Worm (Caenorhabditis elegans): ENCODE measurements around the gene eif-1.A.

DNA sequence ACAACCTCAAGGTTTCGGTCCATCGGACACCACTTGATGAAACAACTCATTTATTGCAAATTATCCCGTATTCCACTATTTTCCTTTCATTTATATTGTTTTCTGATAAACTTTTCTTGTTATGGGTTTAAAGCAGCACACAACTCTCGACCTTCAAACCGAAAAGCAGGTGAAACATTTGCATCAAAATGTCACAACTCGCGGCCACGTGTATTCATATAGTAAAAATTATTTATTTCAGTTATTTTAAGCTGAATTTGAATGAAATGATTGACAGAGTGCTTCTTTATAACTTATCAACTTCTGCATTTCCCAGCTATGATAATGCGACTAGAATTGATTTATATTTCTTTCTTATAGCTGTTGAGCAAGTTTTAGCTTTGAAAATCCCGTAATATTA, 1.1 kb downstream of the eif-1.A start, which contains the start of gene srw-95:
- TF ChIP-seq lsy-2 (tag; optimal IDR thresholded peaks at IDR 0.05) (no peak), ham-2 (GFP tag; optimal IDR thresholded peaks at IDR 0.05) (no peak), snpc-4 (tag; optimal IDR thresholded peaks at IDR 0.05) (no peak), unc-62 (GFP tag; optimal IDR thresholded peaks at IDR 0.05) (no peak), nhr-12 (tag; optimal IDR thresholded peaks at IDR 0.05) (no peak), nhr-28 (tag; optimal IDR thresholded peaks at IDR 0.05) (no peak), nhr-2 (tag; optimal IDR thresholded peaks at IDR 0.05) (no peak), ces-1 (GFP tag; optimal IDR thresholded peaks at IDR 0.05) (no peak), nhr-237 (tag; optimal IDR thresholded peaks at IDR 0.05) (no peak), mep-1 (tag; optimal IDR thresholded peaks at IDR 0.05) (no peak), elt-3 (tag; optimal IDR thresholded peaks at IDR 0.05) (no peak), zip-8 (tag; optimal IDR thresholded peaks at IDR 0.05) (no peak), ztf-11 (tag; optimal IDR thresholded peaks at IDR 0.05) (no peak)
